Fruit fly (Drosophila melanogaster) whole organism, embryonic: ENCODE results near the gene Paics.

ENCODE experiments used
- Ada2b ChIP-seq: fragments of 200-800 bp; sonication (Bioruptor generic); IDR thresholded peaks from 2 replicates; pipeline ENCODE4 v1.3.6; 2022; ENCODE audit warnings: missing biosample characterization, missing genetic modification characterization
- Blimp-1 ChIP-seq: fragments of 200-800 bp; sonication (Bioruptor generic); optimal IDR thresholded peaks from 3 replicates; lab custom pipeline; 2018; ENCODE audit warnings: missing biosample characterization, missing genetic modification characterization, mild to moderate bottlenecking, moderate library complexity, missing genetic modification reagents
- CG10209 ChIP-seq: fragments of 200-800 bp; sonication (Bioruptor generic); optimal IDR thresholded peaks from 3 replicates; lab custom pipeline; 2017; ENCODE audit warnings: missing biosample characterization, mild to moderate bottlenecking, missing genetic modification characterization, missing genetic modification reagents
- CG1024 ChIP-seq: fragments of 200-800 bp; sonication (Bioruptor generic); IDR thresholded peaks from 2 replicates; pipeline ENCODE4 v1.3.6; 2022; ENCODE audit warnings: missing biosample characterization, missing genetic modification characterization
- CG12155 ChIP-seq: fragments of 200-800 bp; sonication (Bioruptor generic); optimal IDR thresholded peaks from 3 replicates; lab custom pipeline; 2016; ENCODE audit warnings: missing biosample characterization, missing genetic modification characterization
- CG12744 ChIP-seq: fragments of 200-800 bp; sonication (Bioruptor generic); optimal IDR thresholded peaks from 2 replicates; lab custom pipeline; 2016; ENCODE audit warnings: missing biosample characterization, missing genetic modification characterization
- CG13775 ChIP-seq: fragments of 200-800 bp; sonication (Bioruptor generic); optimal IDR thresholded peaks from 3 replicates; lab custom pipeline; 2017; ENCODE audit warnings: missing biosample characterization, mild to moderate bottlenecking, missing genetic modification characterization
- CG13894 ChIP-seq: fragments of 200-800 bp; sonication (Bioruptor generic); optimal IDR thresholded peaks from 3 replicates; lab custom pipeline; 2018; ENCODE audit warnings: missing biosample characterization, mild to moderate bottlenecking, missing genetic modification characterization, moderate library complexity
- CG16815 ChIP-seq: fragments of 200-800 bp; sonication (Bioruptor generic); optimal IDR thresholded peaks from 3 replicates; lab custom pipeline; 2017; ENCODE audit warnings: missing biosample characterization, mild to moderate bottlenecking, missing genetic modification characterization
- CG16863 ChIP-seq: fragments of 200-800 bp; sonication (Bioruptor generic); optimal IDR thresholded peaks from 3 replicates; lab custom pipeline; 2016; ENCODE audit warnings: missing biosample characterization, missing genetic modification characterization
- CG17385 ChIP-seq: fragments of 200-800 bp; sonication (Bioruptor generic); optimal IDR thresholded peaks from 3 replicates; lab custom pipeline; 2018; ENCODE audit warnings: missing biosample characterization, mild to moderate bottlenecking, missing genetic modification characterization
- CG1832 ChIP-seq: fragments of 200-800 bp; sonication (Bioruptor generic); optimal IDR thresholded peaks from 2 replicates; lab custom pipeline; 2017; ENCODE audit warnings: missing biosample characterization, mild to moderate bottlenecking, missing genetic modification characterization, inconsistent platforms
- CG32767 ChIP-seq: fragments of 200-800 bp; sonication (Bioruptor generic); IDR thresholded peaks from 2 replicates; pipeline ENCODE4 v1.3.6; 2022; ENCODE audit warnings: missing biosample characterization, missing genetic modification characterization
- CG3407 ChIP-seq: fragments of 200-800 bp; sonication (Bioruptor generic); optimal IDR thresholded peaks from 2 replicates; lab custom pipeline; 2018; ENCODE audit warnings: missing biosample characterization, mild to moderate bottlenecking, missing genetic modification characterization
- CG3847 ChIP-seq: fragments of 200-800 bp; sonication (Bioruptor generic); IDR thresholded peaks from 2 replicates; pipeline ENCODE4 v1.3.6; 2022; ENCODE audit warnings: missing biosample characterization, missing genetic modification characterization
- CG3995 ChIP-seq: fragments of 200-800 bp; sonication (Bioruptor generic); optimal IDR thresholded peaks from 3 replicates; lab custom pipeline; 2016; ENCODE audit warnings: missing biosample characterization, missing genetic modification characterization
- CG9797 ChIP-seq: fragments of 200-800 bp; sonication (Bioruptor generic); optimal IDR thresholded peaks from 3 replicates; lab custom pipeline; 2018; ENCODE audit warnings: missing biosample characterization, mild to moderate bottlenecking, missing genetic modification characterization
- Hr51 ChIP-seq, 2 experiments: fragments of 200-800 bp; sonication (Bioruptor generic); optimal IDR thresholded peaks; 2 replicates in 1 of 2; 3 replicates in 1 of 2; lab custom pipeline; 2016 to 2018; ENCODE audit warnings: missing biosample characterization in 2 of 2, missing genetic modification characterization in 2 of 2, mild to moderate bottlenecking in 1 of 2, moderate library complexity in 1 of 2
- NK7.1 ChIP-seq: fragments of 200-800 bp; sonication (Bioruptor generic); optimal IDR thresholded peaks from 3 replicates; lab custom pipeline; 2016; ENCODE audit warnings: missing biosample characterization, missing genetic modification characterization
- Neu2 ChIP-seq: fragments of 200-800 bp; sonication (Bioruptor generic); optimal IDR thresholded peaks from 3 replicates; lab custom pipeline; 2016; ENCODE audit warnings: missing biosample characterization, missing genetic modification characterization, borderline replicate concordance
- Trl ChIP-seq, 3 experiments: fragments of >200 bp in 2 of 3; fragments of 200-800 bp in 1 of 3; sonication (Bioruptor generic) in 1 of 3; optimal IDR thresholded peaks; 2 replicates in 1 of 3; 3 replicates in 2 of 3; lab custom pipeline; 2016 to 2017; ENCODE audit warnings: missing biosample characterization in 1 of 3, missing genetic modification characterization in 1 of 3
- abd-A ChIP-seq: fragments of 200-800 bp; sonication (Bioruptor generic); optimal IDR thresholded peaks from 3 replicates; lab custom pipeline; 2019; ENCODE audit warnings: missing biosample characterization, mild to moderate bottlenecking, missing genetic modification characterization, moderate library complexity
- bbx ChIP-seq: fragments of 200-800 bp; sonication (Bioruptor generic); IDR thresholded peaks from 2 replicates; pipeline ENCODE4 v1.3.6; 2022; ENCODE audit warnings: missing biosample characterization, missing genetic modification characterization; ENCODE audit not compliant: partially characterized antibody
- cad ChIP-seq: fragments of >200 bp; optimal IDR thresholded peaks from 2 replicates; lab custom pipeline; 2017; ENCODE audit warnings: missing biosample characterization, missing genetic modification characterization
- chinmo ChIP-seq: fragments of 200-800 bp; sonication (Bioruptor generic); IDR thresholded peaks from 4 replicates; pipeline ENCODE4 v1.3.6; 2022; ENCODE audit warnings: missing biosample characterization, missing genetic modification characterization; ENCODE audit not compliant: partially characterized antibody
- disco-r ChIP-seq: fragments of 200-800 bp; sonication (Bioruptor generic); optimal IDR thresholded peaks from 2 replicates; lab custom pipeline; 2016; ENCODE audit warnings: missing biosample characterization, missing genetic modification characterization
- h ChIP-seq: fragments of >200 bp; optimal IDR thresholded peaks from 2 replicates; lab custom pipeline; 2017
- luna ChIP-seq: fragments of 200-800 bp; sonication (Bioruptor generic); optimal IDR thresholded peaks from 2 replicates; lab custom pipeline; 2016; ENCODE audit warnings: missing biosample characterization, missing genetic modification characterization
- org-1 ChIP-seq: fragments of 200-800 bp; sonication (Bioruptor generic); optimal IDR thresholded peaks from 2 replicates; lab custom pipeline; 2017; ENCODE audit warnings: missing biosample characterization, missing genetic modification characterization
- sd ChIP-seq: fragments of 200-800 bp; sonication (Bioruptor generic); optimal IDR thresholded peaks from 3 replicates; lab custom pipeline; 2018; ENCODE audit warnings: missing biosample characterization, mild to moderate bottlenecking, missing genetic modification characterization, moderate library complexity
- sens ChIP-seq: fragments of 200-800 bp; sonication (Bioruptor generic); peaks from one replicate; lab custom pipeline; 2016; ENCODE audit warnings: missing biosample characterization, missing genetic modification characterization
- sna ChIP-seq: fragments of 200-800 bp; sonication (Bioruptor generic); IDR thresholded peaks from 2 replicates; pipeline ENCODE4 v1.3.6; 2022; ENCODE audit warnings: missing biosample characterization, missing genetic modification characterization; ENCODE audit not compliant: partially characterized antibody
- sug ChIP-seq: fragments of 200-800 bp; optimal IDR thresholded peaks from 2 replicates; lab custom pipeline; 2019; ENCODE audit warnings: missing biosample characterization, mild to moderate bottlenecking, missing genetic modification characterization, moderate library complexity
- unpg ChIP-seq: fragments of 200-800 bp; sonication (Bioruptor generic); optimal IDR thresholded peaks from 3 replicates; lab custom pipeline; 2018; ENCODE audit warnings: missing biosample characterization, mild to moderate bottlenecking, missing genetic modification characterization, moderate library complexity
- wdn ChIP-seq: fragments of 200-800 bp; sonication (Bioruptor generic); IDR thresholded peaks from 2 replicates; pipeline ENCODE4 v1.3.6; 2022; ENCODE audit warnings: missing biosample characterization, missing genetic modification characterization

Paics gene

dm6 chrX:12741914-12742650, 18.3 kb downstream of the Paics start, which contains the start of gene Smr (continued):
- TF ChIP-seq sna (GFP tag; lab: Robert Waterston, UW), result no peak
- no peak for TF ChIP-seq h (lab: Kevin White, UChicago)
- TF ChIP-seq sug, result no peak
- no peak for TF ChIP-seq disco-r (GFP tag; lab: Kevin White, UChicago)
- TF ChIP-seq CG9797 (GFP tag; lab: Kevin White, UChicago), result no peak
- no peak for TF ChIP-seq CG1024 (GFP tag; lab: Robert Waterston, UW)
- TF ChIP-seq cad (GFP tag; lab: Kevin White, UChicago), result peak; percentile 21
- TF ChIP-seq CG3995 (GFP tag; lab: Kevin White, UChicago), result no peak
- peak in 1 of 2 experiments; percentile 35 for TF ChIP-seq Trl (optimal IDR thresholded peaks at IDR 0.05; lab: Kevin White, UChicago)
- no peak for TF ChIP-seq Trl (GFP tag; optimal IDR thresholded peaks at IDR 0.05; lab: Kevin White, UChicago)
- TF ChIP-seq Hr51 (GFP tag; optimal IDR thresholded peaks at IDR 0.05; lab: Kevin White, UChicago), result no peak
- TF ChIP-seq Neu2 (GFP tag; lab: Kevin White, UChicago), result no peak
- no peak for TF ChIP-seq wdn (GFP tag; lab: Robert Waterston, UW)
- TF ChIP-seq bbx, result peak; percentile 19; the same call in 1 of the 2 replicates
- TF ChIP-seq chinmo, result 0 out of 4 replicates have a peak, but pooled peaks have one; percentile 70
- TF ChIP-seq CG1832, result no peak
- no peak for TF ChIP-seq luna (GFP tag; lab: Kevin White, UChicago)
- TF ChIP-seq CG16815 (GFP tag; lab: Kevin White, UChicago), result no peak
- TF ChIP-seq unpg (GFP tag; lab: Kevin White, UChicago), result no peak
- no peak for TF ChIP-seq CG32767 (GFP tag; lab: Robert Waterston, UW)
- TF ChIP-seq CG13775, result no peak
- no peak for TF ChIP-seq CG3847 (GFP tag; lab: Robert Waterston, UW)
- no peak for TF ChIP-seq CG16863 (GFP tag; lab: Kevin White, UChicago)
- no peak for TF ChIP-seq CG12744 (GFP tag; lab: Kevin White, UChicago)
- TF ChIP-seq CG17385 (GFP tag; lab: Kevin White, UChicago), result peak; percentile 13
- no peak for TF ChIP-seq CG10209 (GFP tag; lab: Kevin White, UChicago)
- TF ChIP-seq Blimp-1 (GFP tag; lab: Kevin White, UChicago), result no peak

- TF ChIP-seq org-1 (GFP tag; lab: Kevin White, UChicago) (no peak), CG13894 (tag; lab: Kevin White, UChicago) (peak; percentile 64), sd (tag; lab: Kevin White, UChicago) (peak; percentile 34), abd-A (tag; lab: Kevin White, UChicago) (peak; percentile 53)
Observed at dm6 chrX:12740441-12740840, 20.0 kb downstream of the Paics start.

- TF ChIP-seq sens (GFP tag; lab: Kevin White, UChicago) (peak; percentile 35), CG3407 (peak; percentile 93), CG12155 (GFP tag; lab: Kevin White, UChicago) (no peak), NK7.1 (no peak), unpg (GFP tag; lab: Kevin White, UChicago) (no peak), Ada2b (no peak)
Observed at dm6 chrX:12739789-12740188, 20.6 kb downstream of the Paics start.
